Fruit fly (Drosophila melanogaster): Measurements from ENCODE around the gene Dnz1.

The Dnz1 gene

dm6 chr2L:10856328-10856942 lies at the start of gene Dnz1 (continued):
- TF ChIP-seq E2f1 (GFP tag; IDR thresholded peaks at IDR 0.05) (0 out of 2 replicates have a peak, but pooled peaks have one; percentile 20), sisA (GFP tag; IDR thresholded peaks at IDR 0.05) (peak; percentile 21; the same call in 1 of the 2 replicates), sob (GFP tag; IDR thresholded peaks at IDR 0.05) (peak; percentile 81), CG14667 (GFP tag; IDR thresholded peaks at IDR 0.05) (no peak), Hand (GFP tag; optimal IDR thresholded peaks at IDR 0.05) (no peak), CG17829 (tag; optimal IDR thresholded peaks at IDR 0.05) (peak; percentile 63), Fer2 (tag; optimal IDR thresholded peaks at IDR 0.05) (no peak), CG17328 (GFP tag; IDR thresholded peaks at IDR 0.05) (peak; percentile 60; the same call in 1 of the 2 replicates), eyg (GFP tag; optimal IDR thresholded peaks at IDR 0.05) (no peak), mam (GFP tag; optimal IDR thresholded peaks at IDR 0.05) (peak; percentile 16), crp (GFP tag; optimal IDR thresholded peaks at IDR 0.05) (no peak), pfk (GFP tag; optimal IDR thresholded peaks at IDR 0.05) (no peak), B-H1 (GFP tag; IDR thresholded peaks at IDR 0.05) (peak; percentile 19; the same call in 1 of the 3 replicates), CG1647 (GFP tag; optimal IDR thresholded peaks at IDR 0.05) (no peak), CG11456 (GFP tag; IDR thresholded peaks at IDR 0.05) (peak; percentile 85), Rfx (GFP tag; IDR thresholded peaks at IDR 0.05) (peak; percentile 88), Kr (GFP tag; optimal IDR thresholded peaks at IDR 0.05) (no peak), CG3726 (GFP tag; IDR thresholded peaks at IDR 0.05) (no peak), ato (GFP tag; IDR thresholded peaks at IDR 0.05; ENCODE audit: partially characterized antibody) (no peak), Usf (GFP tag; optimal IDR thresholded peaks at IDR 0.05) (no peak), CG6765 (GFP tag; optimal IDR thresholded peaks at IDR 0.05) (no peak), rib (GFP tag; IDR thresholded peaks at IDR 0.05) (peak; percentile 26; the same call in 1 of the 2 replicates), Fer1 (GFP tag; optimal IDR thresholded peaks at IDR 0.05) (peak; percentile 43), HLHmδ (GFP tag; optimal IDR thresholded peaks at IDR 0.05) (no peak), Max (GFP tag; optimal IDR thresholded peaks at IDR 0.05) (no peak), ham (GFP tag; IDR thresholded peaks at IDR 0.05) (no peak), CG7357 (GFP tag; IDR thresholded peaks at IDR 0.05) (no peak), CG10979 (tag; optimal IDR thresholded peaks at IDR 0.05) (peak; percentile 53), CG33557 (GFP tag; optimal IDR thresholded peaks at IDR 0.05) (no peak), D19A (tag; optimal IDR thresholded peaks at IDR 0.05) (peak; percentile 23), NK7.1 (GFP tag; optimal IDR thresholded peaks at IDR 0.05) (no peak), schlank (tag; optimal IDR thresholded peaks at IDR 0.05) (no peak), CG13624 (GFP tag; optimal IDR thresholded peaks at IDR 0.05) (no peak), ATbp (GFP tag; optimal IDR thresholded peaks at IDR 0.05) (no peak), kay (GFP tag; optimal IDR thresholded peaks at IDR 0.05) (peak; percentile 7), Oaz (GFP tag; IDR thresholded peaks at IDR 0.05) (no peak), CG11093 (GFP tag; IDR thresholded peaks at IDR 0.05) (no peak), Dek (tag; optimal IDR thresholded peaks at IDR 0.05) (peak; percentile 39), emc (GFP tag; optimal IDR thresholded peaks at IDR 0.05) (no peak), crol (GFP tag; IDR thresholded peaks at IDR 0.05) (peak; percentile 83), CG7786 (GFP tag; optimal IDR thresholded peaks at IDR 0.05) (no peak), CkIIα-i1 (GFP tag; IDR thresholded peaks at IDR 0.05) (no peak), gsb-n (tag; optimal IDR thresholded peaks at IDR 0.05) (peak; percentile 54), Atf6 (GFP tag; IDR thresholded peaks at IDR 0.05) (peak; percentile 43; the same call in 1 of the 2 replicates), crc (GFP tag; optimal IDR thresholded peaks at IDR 0.05) (no peak), CG7839 (tag; optimal IDR thresholded peaks at IDR 0.05) (peak; percentile 68), repo (GFP tag; optimal IDR thresholded peaks at IDR 0.05) (no peak), nmo (GFP tag; optimal IDR thresholded peaks at IDR 0.05) (peak; percentile 56), gfzf (GFP tag; optimal IDR thresholded peaks at IDR 0.05) (peak; percentile 64), jing (GFP tag; optimal IDR thresholded peaks at IDR 0.05) (no peak), CG3065 (GFP tag; optimal IDR thresholded peaks at IDR 0.05) (no peak)
